Fruit fly (Drosophila melanogaster) whole organism, embryonic: Measurements from ENCODE around the gene CG4880.

Experiments used
- ATbp ChIP-seq: fragments of 200-800 bp; sonication (Bioruptor generic); optimal IDR thresholded peaks from 2 replicates; lab custom pipeline; 2017; ENCODE audit warnings: missing biosample characterization, mild to moderate bottlenecking, missing genetic modification characterization, missing genetic modification reagents
- Asciz ChIP-seq: fragments of 200-800 bp; sonication (Bioruptor generic); optimal IDR thresholded peaks from 2 replicates; lab custom pipeline; 2017; ENCODE audit warnings: missing biosample characterization, mild to moderate bottlenecking, missing genetic modification characterization, missing genetic modification reagents
- Awh ChIP-seq: fragments of 200-800 bp; sonication (Bioruptor generic); IDR thresholded peaks from 2 replicates; pipeline ENCODE4, ENCODE4 v1.3.6; 2022; ENCODE audit warnings: missing biosample characterization, missing genetic modification characterization
- Blimp-1 ChIP-seq: fragments of 200-800 bp; sonication (Bioruptor generic); optimal IDR thresholded peaks from 3 replicates; lab custom pipeline; 2018; ENCODE audit warnings: missing biosample characterization, missing genetic modification characterization, mild to moderate bottlenecking, moderate library complexity, missing genetic modification reagents
- CG10147 ChIP-seq: fragments of 200-800 bp; sonication (Bioruptor generic); optimal IDR thresholded peaks from 2 replicates; lab custom pipeline; 2019; ENCODE audit warnings: missing biosample characterization, mild to moderate bottlenecking, missing genetic modification characterization, moderate library complexity
- CG11247 ChIP-seq: fragments of 200-800 bp; sonication (Bioruptor generic); IDR thresholded peaks from 2 replicates; pipeline ENCODE4 v1.3.6; 2022; ENCODE audit warnings: missing biosample characterization, missing genetic modification characterization
- CG11398 ChIP-seq: fragments of 200-800 bp; sonication (Bioruptor generic); optimal IDR thresholded peaks from 2 replicates; lab custom pipeline; 2016; ENCODE audit warnings: missing biosample characterization, missing genetic modification characterization
- CG11723 ChIP-seq: fragments of 200-800 bp; sonication (Bioruptor generic); optimal IDR thresholded peaks from 2 replicates; lab custom pipeline; 2017; ENCODE audit warnings: missing biosample characterization, mild to moderate bottlenecking, missing genetic modification characterization
- CG12104 ChIP-seq: fragments of 200-800 bp; sonication (Bioruptor generic); optimal IDR thresholded peaks from 3 replicates; lab custom pipeline; 2016; ENCODE audit warnings: missing biosample characterization, missing genetic modification characterization
- CG12219 ChIP-seq: fragments of 200-800 bp; sonication (Bioruptor generic); optimal IDR thresholded peaks from 3 replicates; lab custom pipeline; 2018; ENCODE audit warnings: missing biosample characterization, mild to moderate bottlenecking, missing genetic modification characterization
- CG14441 ChIP-seq: fragments of 200-800 bp; sonication (Bioruptor generic); IDR thresholded peaks from 2 replicates; pipeline ENCODE4 v1.3.6; 2022; ENCODE audit warnings: missing biosample characterization, missing genetic modification characterization
- CG16779 ChIP-seq: fragments of 200-800 bp; sonication (Bioruptor generic); IDR thresholded peaks from 2 replicates; pipeline ENCODE4 v1.3.6; 2022; ENCODE audit warnings: missing biosample characterization, missing genetic modification characterization
- CG16813 ChIP-seq: fragments of 200-800 bp; sonication (Bioruptor generic); IDR thresholded peaks from 3 replicates; pipeline ENCODE4 v1.3.6; 2022; ENCODE audit warnings: missing biosample characterization, missing genetic modification characterization; ENCODE audit not compliant: partially characterized antibody
- CG16815 ChIP-seq: fragments of 200-800 bp; sonication (Bioruptor generic); optimal IDR thresholded peaks from 3 replicates; lab custom pipeline; 2017; ENCODE audit warnings: missing biosample characterization, mild to moderate bottlenecking, missing genetic modification characterization
- CG17186 ChIP-seq: fragments of 200-800 bp; sonication (Bioruptor generic); optimal IDR thresholded peaks from 3 replicates; lab custom pipeline; 2017; ENCODE audit warnings: missing biosample characterization, missing genetic modification reagents, missing genetic modification characterization
- CG17568 ChIP-seq: fragments of 200-800 bp; sonication (Bioruptor generic); optimal IDR thresholded peaks from 2 replicates; lab custom pipeline; 2018; ENCODE audit warnings: missing biosample characterization, mild to moderate bottlenecking, missing genetic modification characterization, moderate library complexity
- CG17802 ChIP-seq: fragments of 200-800 bp; sonication (Bioruptor generic); optimal IDR thresholded peaks from 2 replicates; lab custom pipeline; 2018; ENCODE audit warnings: missing biosample characterization, mild to moderate bottlenecking, missing genetic modification characterization, moderate library complexity
- CG1792 ChIP-seq: fragments of 200-800 bp; sonication (Bioruptor generic); optimal IDR thresholded peaks from 2 replicates; lab custom pipeline; 2016; ENCODE audit warnings: missing biosample characterization, missing genetic modification characterization
- CG2889 ChIP-seq: fragments of 200-800 bp; sonication (Bioruptor generic); IDR thresholded peaks from 3 replicates; pipeline ENCODE4 v1.3.6; 2022; ENCODE audit warnings: missing biosample characterization, missing genetic modification characterization
- CG30020 ChIP-seq: fragments of 200-800 bp; optimal IDR thresholded peaks from 2 replicates; lab custom pipeline; 2019; ENCODE audit warnings: missing biosample characterization, mild to moderate bottlenecking, missing genetic modification characterization, moderate library complexity
- CG31365 ChIP-seq: fragments of 200-800 bp; sonication (Bioruptor generic); optimal IDR thresholded peaks from 2 replicates; lab custom pipeline; 2018; ENCODE audit warnings: missing biosample characterization, mild to moderate bottlenecking, missing genetic modification characterization
- CG32767 ChIP-seq: fragments of 200-800 bp; sonication (Bioruptor generic); IDR thresholded peaks from 2 replicates; pipeline ENCODE4 v1.3.6; 2022; ENCODE audit warnings: missing biosample characterization, missing genetic modification characterization
- CG34422 ChIP-seq: fragments of 200-800 bp; sonication (Bioruptor generic); IDR thresholded peaks from 3 replicates; pipeline ENCODE4 v1.3.6; 2022; ENCODE audit warnings: missing biosample characterization, missing genetic modification characterization
- CG3847 ChIP-seq: fragments of 200-800 bp; sonication (Bioruptor generic); IDR thresholded peaks from 2 replicates; pipeline ENCODE4 v1.3.6; 2022; ENCODE audit warnings: missing biosample characterization, missing genetic modification characterization
- CG4360 ChIP-seq: fragments of 200-800 bp; sonication (Bioruptor generic); IDR thresholded peaks from 2 replicates; pipeline ENCODE4 v1.3.6; 2022; ENCODE audit warnings: missing biosample characterization, missing genetic modification characterization
- CG5180 ChIP-seq: fragments of 200-800 bp; sonication (Bioruptor generic); optimal IDR thresholded peaks from 3 replicates; lab custom pipeline; 2017; ENCODE audit warnings: missing biosample characterization, missing genetic modification characterization, mild to moderate bottlenecking, moderate library complexity, missing genetic modification reagents
- CG6813 ChIP-seq: fragments of 200-800 bp; sonication (Bioruptor generic); optimal IDR thresholded peaks from 2 replicates; lab custom pipeline; 2017; ENCODE audit warnings: missing biosample characterization, missing genetic modification characterization, mild to moderate bottlenecking, moderate library complexity, missing genetic modification reagents
- CG8359 ChIP-seq: fragments of 200-800 bp; sonication (Bioruptor generic); optimal IDR thresholded peaks from 2 replicates; lab custom pipeline; 2017; ENCODE audit warnings: missing biosample characterization, mild to moderate bottlenecking, missing genetic modification characterization, borderline replicate concordance
- Chrac-16 ChIP-seq: fragments of 200-800 bp; sonication (Bioruptor generic); optimal IDR thresholded peaks from 3 replicates; lab custom pipeline; 2016; ENCODE audit warnings: missing biosample characterization, missing genetic modification characterization
- Drgx ChIP-seq: fragments of 200-800 bp; sonication (Bioruptor generic); IDR thresholded peaks from 2 replicates; pipeline ENCODE4 v1.3.6; 2022; ENCODE audit warnings: missing biosample characterization, missing genetic modification characterization
- Ets65A ChIP-seq: fragments of 200-800 bp; sonication (Bioruptor generic); peaks from one replicate; lab custom pipeline; 2016; ENCODE audit warnings: missing biosample characterization, missing genetic modification characterization
- HHEX ChIP-seq: fragments of 200-800 bp; sonication (Bioruptor generic); optimal IDR thresholded peaks from 3 replicates; lab custom pipeline; 2017; ENCODE audit warnings: missing biosample characterization, mild to moderate bottlenecking, missing genetic modification characterization, missing genetic modification reagents
- Kr ChIP-seq: fragments of 200-800 bp; sonication (Bioruptor generic); optimal IDR thresholded peaks from 2 replicates; lab custom pipeline; 2017; ENCODE audit warnings: missing biosample characterization, mild to moderate bottlenecking, missing genetic modification characterization
- MTF-1 ChIP-seq: fragments of 200-800 bp; sonication (Bioruptor generic); optimal IDR thresholded peaks from 2 replicates; lab custom pipeline; 2018; ENCODE audit warnings: missing biosample characterization, mild to moderate bottlenecking, missing genetic modification characterization, borderline replicate concordance
- Side ChIP-seq: fragments of 200-800 bp; sonication (Bioruptor generic); optimal IDR thresholded peaks from 2 replicates; lab custom pipeline; 2016; ENCODE audit warnings: missing biosample characterization, missing genetic modification characterization
- Sin3A ChIP-seq: fragments of >200 bp; optimal IDR thresholded peaks from 2 replicates; lab custom pipeline; 2018
- Trl ChIP-seq, 3 experiments: fragments of >200 bp in 2 of 3; fragments of 200-800 bp in 1 of 3; sonication (Bioruptor generic) in 1 of 3; optimal IDR thresholded peaks; 2 replicates in 1 of 3; 3 replicates in 2 of 3; lab custom pipeline; 2016 to 2017; ENCODE audit warnings: missing biosample characterization in 1 of 3, missing genetic modification characterization in 1 of 3
- crol ChIP-seq: fragments of 200-800 bp; sonication (Bioruptor generic); IDR thresholded peaks from 2 replicates; pipeline ENCODE4 v1.3.6; 2022; ENCODE audit warnings: missing biosample characterization, missing genetic modification characterization
- fd102C ChIP-seq: fragments of 200-800 bp; sonication (Bioruptor generic); optimal IDR thresholded peaks from 2 replicates; lab custom pipeline; 2018; ENCODE audit warnings: missing biosample characterization, mild to moderate bottlenecking, missing genetic modification characterization, moderate library complexity
- fu2 ChIP-seq: fragments of 200-800 bp; sonication (Bioruptor generic); optimal IDR thresholded peaks from 2 replicates; lab custom pipeline; 2016; ENCODE audit warnings: missing biosample characterization, missing genetic modification characterization
- gro ChIP-seq: fragments of 200-800 bp; sonication (Bioruptor generic); optimal IDR thresholded peaks from 2 replicates; lab custom pipeline; 2016; ENCODE audit warnings: missing biosample characterization, missing genetic modification characterization
- hb ChIP-seq: fragments of 200-800 bp; sonication (Bioruptor generic); IDR thresholded peaks from 3 replicates; pipeline ENCODE4 v1.3.6; 2022; ENCODE audit warnings: missing biosample characterization, missing genetic modification characterization; ENCODE audit not compliant: partially characterized antibody
- jumu ChIP-seq: fragments of 200-800 bp; sonication (Bioruptor generic); optimal IDR thresholded peaks from 3 replicates; lab custom pipeline; 2016; ENCODE audit warnings: missing biosample characterization, missing genetic modification characterization
- kni ChIP-seq: fragments of 200-800 bp; sonication (Bioruptor generic); optimal IDR thresholded peaks from 3 replicates; lab custom pipeline; 2017; ENCODE audit warnings: mild to moderate bottlenecking, missing biosample characterization, missing genetic modification reagents, missing genetic modification characterization
- otp ChIP-seq: fragments of 200-800 bp; sonication (Bioruptor generic); IDR thresholded peaks from 3 replicates; pipeline ENCODE4, ENCODE4 v1.3.6; 2022; ENCODE audit warnings: missing biosample characterization, missing genetic modification characterization
- run ChIP-seq: fragments of 200-800 bp; sonication (Bioruptor generic); optimal IDR thresholded peaks from 3 replicates; lab custom pipeline; 2018; ENCODE audit warnings: missing biosample characterization, mild to moderate bottlenecking, missing genetic modification characterization
- scrt ChIP-seq: fragments of 200-800 bp; sonication (Bioruptor generic); optimal IDR thresholded peaks from 2 replicates; lab custom pipeline; 2018; ENCODE audit warnings: missing biosample characterization, mild to moderate bottlenecking, missing genetic modification characterization, moderate library complexity
- sens ChIP-seq: fragments of 200-800 bp; sonication (Bioruptor generic); peaks from one replicate; lab custom pipeline; 2016; ENCODE audit warnings: missing biosample characterization, missing genetic modification characterization
- sr ChIP-seq: fragments of 200-800 bp; sonication (Bioruptor generic); IDR thresholded peaks from 3 replicates; pipeline ENCODE4 v1.3.6; 2022; ENCODE audit warnings: missing biosample characterization, missing genetic modification characterization
- unc-4 ChIP-seq: fragments of 200-800 bp; sonication (Bioruptor generic); IDR thresholded peaks from 2 replicates; pipeline ENCODE4 v1.3.6; 2022; ENCODE audit warnings: missing biosample characterization, missing genetic modification characterization; ENCODE audit not compliant: partially characterized antibody
- unpg ChIP-seq: fragments of 200-800 bp; sonication (Bioruptor generic); optimal IDR thresholded peaks from 3 replicates; lab custom pipeline; 2018; ENCODE audit warnings: missing biosample characterization, mild to moderate bottlenecking, missing genetic modification characterization, moderate library complexity

The CG4880 gene

dm6 chrX:16849517-16849916 is 37.1 kb upstream of the CG4880 start (continued):
- TF ChIP-seq CG3847 (GFP tag; lab: Robert Waterston, UW) (no peak), CG10147 (no peak), CG16815 (no peak), CG2889 (no peak), CG14441 (GFP tag; lab: Robert Waterston, UW) (no peak), run (tag; lab: Kevin White, UChicago) (no peak), CG6813 (no peak), unpg (GFP tag; lab: Kevin White, UChicago) (no peak), Asciz (GFP tag; lab: Kevin White, UChicago) (no peak), CG1792 (GFP tag; lab: Kevin White, UChicago) (no peak), Drgx (GFP tag; lab: Robert Waterston, UW) (no peak), HHEX (GFP tag; lab: Kevin White, UChicago) (no peak), crol (GFP tag; lab: Robert Waterston, UW) (no peak), fd102C (GFP tag; lab: Kevin White, UChicago) (no peak), CG5180 (GFP tag; lab: Kevin White, UChicago) (no peak), CG11247 (GFP tag; lab: Robert Waterston, UW) (no peak), Blimp-1 (GFP tag; lab: Kevin White, UChicago) (no peak), CG31365 (tag; lab: Kevin White, UChicago) (no peak), Sin3A (lab: Kevin White, UChicago) (no peak), CG17802 (tag; lab: Kevin White, UChicago) (no peak), sens (GFP tag; lab: Kevin White, UChicago) (no peak), Chrac-16 (no peak), CG4360 (GFP tag; lab: Robert Waterston, UW) (peak; percentile 84), Ets65A (GFP tag; lab: Kevin White, UChicago) (peak; percentile 9), CG12219 (no peak)
- TF ChIP-seq, all 482 proteins: peak for 5

- no peak for TF ChIP-seq CG8359 (GFP tag; lab: Kevin White, UChicago)
- TF ChIP-seq gro (GFP tag; lab: Kevin White, UChicago) = no peak
- TF ChIP-seq otp (GFP tag; lab: Robert Waterston, UW) = no peak
- TF ChIP-seq CG1792 (GFP tag; lab: Kevin White, UChicago) = no peak
- peak; percentile 86 for TF ChIP-seq Blimp-1 (GFP tag; lab: Kevin White, UChicago)
- TF ChIP-seq sr (GFP tag; lab: Robert Waterston, UW) = no peak
- no peak for TF ChIP-seq Side (GFP tag; lab: Kevin White, UChicago)
- TF ChIP-seq MTF-1 (GFP tag; lab: Kevin White, UChicago) = no peak
- peak; percentile 23 for TF ChIP-seq CG11723 (GFP tag; lab: Kevin White, UChicago)
- TF ChIP-seq unc-4 (GFP tag; lab: Robert Waterston, UW) = no peak
- 0 out of 3 replicates have a peak, but pooled peaks have one; percentile 28 for TF ChIP-seq CG34422
- no peak for TF ChIP-seq CG17186
- TF ChIP-seq jumu = no peak
- TF ChIP-seq ATbp (GFP tag; lab: Kevin White, UChicago) = peak; percentile 60
- TF ChIP-seq CG16779 (GFP tag; lab: Robert Waterston, UW) = no peak
- no peak for TF ChIP-seq fu2 (GFP tag; lab: Kevin White, UChicago)
- no peak for TF ChIP-seq CG16813 (GFP tag; lab: Robert Waterston, UW)
- peak; percentile 36 for TF ChIP-seq CG12104 (GFP tag; lab: Kevin White, UChicago)
- TF ChIP-seq Awh (GFP tag; lab: Robert Waterston, UW) = peak; percentile 15; the same call in 1 of the 2 replicates
- TF ChIP-seq CG17568 (GFP tag; lab: Kevin White, UChicago) = no peak
- TF ChIP-seq CG30020 (tag; lab: Kevin White, UChicago) = no peak
- no peak for TF ChIP-seq hb (GFP tag; lab: Robert Waterston, UW)
- TF ChIP-seq Kr (GFP tag; lab: Kevin White, UChicago) = no peak
- no peak for TF ChIP-seq CG11398 (GFP tag; lab: Kevin White, UChicago)
- TF ChIP-seq scrt (GFP tag; lab: Kevin White, UChicago) = peak; percentile 7
- no peak for TF ChIP-seq Trl (optimal IDR thresholded peaks at IDR 0.05; lab: Kevin White, UChicago)
- no peak for TF ChIP-seq Trl (GFP tag; optimal IDR thresholded peaks at IDR 0.05; lab: Kevin White, UChicago)
- no peak for TF ChIP-seq CG32767
- no peak for TF ChIP-seq kni (GFP tag; lab: Kevin White, UChicago)
These were observed 31.9 kb upstream of the CG4880 start for dm6 chrX:16854746-16855145.
